Fruit fly (Drosophila melanogaster) whole organism, embryonic: ENCODE measurements around the gene jhamt.

ENCODE experiments used
- ATbp ChIP-seq: fragments of 200-800 bp; sonication (Bioruptor generic); optimal IDR thresholded peaks from 2 replicates; lab custom pipeline; 2017; ENCODE audit warnings: missing biosample characterization, mild to moderate bottlenecking, missing genetic modification characterization, missing genetic modification reagents
- CG11456 ChIP-seq: fragments of 200-800 bp; sonication (Bioruptor generic); IDR thresholded peaks from 3 replicates; pipeline ENCODE4 v1.3.6; 2022; ENCODE audit warnings: missing biosample characterization, missing genetic modification characterization
- CG12104 ChIP-seq: fragments of 200-800 bp; sonication (Bioruptor generic); optimal IDR thresholded peaks from 3 replicates; lab custom pipeline; 2016; ENCODE audit warnings: missing biosample characterization, missing genetic modification characterization
- CG13287 ChIP-seq: fragments of 200-800 bp; sonication (Bioruptor generic); IDR thresholded peaks from 2 replicates; pipeline ENCODE4 v1.3.6; 2022; ENCODE audit warnings: missing biosample characterization, missing genetic modification characterization; ENCODE audit not compliant: partially characterized antibody
- CG13296 ChIP-seq: fragments of 200-800 bp; sonication (Bioruptor generic); optimal IDR thresholded peaks from 3 replicates; lab custom pipeline; 2018; ENCODE audit warnings: missing biosample characterization, mild to moderate bottlenecking, missing genetic modification characterization
- CG13424 ChIP-seq: fragments of 200-800 bp; sonication (Bioruptor generic); optimal IDR thresholded peaks from 2 replicates; lab custom pipeline; 2019; ENCODE audit warnings: missing biosample characterization, mild to moderate bottlenecking, missing genetic modification characterization, moderate library complexity
- CG14710 ChIP-seq: fragments of 200-800 bp; sonication (Bioruptor generic); optimal IDR thresholded peaks from 3 replicates; lab custom pipeline; 2019; ENCODE audit warnings: missing biosample characterization, mild to moderate bottlenecking, missing genetic modification characterization, moderate library complexity
- CG15073 ChIP-seq: fragments of 200-800 bp; sonication (Bioruptor generic); optimal IDR thresholded peaks from 2 replicates; lab custom pipeline; 2016; ENCODE audit warnings: missing biosample characterization, missing genetic modification characterization
- CG17385 ChIP-seq: fragments of 200-800 bp; sonication (Bioruptor generic); optimal IDR thresholded peaks from 3 replicates; lab custom pipeline; 2018; ENCODE audit warnings: missing biosample characterization, mild to moderate bottlenecking, missing genetic modification characterization
- CG18262 ChIP-seq: fragments of 200-800 bp; optimal IDR thresholded peaks from 3 replicates; lab custom pipeline; 2019; ENCODE audit warnings: missing biosample characterization, mild to moderate bottlenecking, missing genetic modification characterization, moderate library complexity
- CG30020 ChIP-seq: fragments of 200-800 bp; optimal IDR thresholded peaks from 2 replicates; lab custom pipeline; 2019; ENCODE audit warnings: missing biosample characterization, mild to moderate bottlenecking, missing genetic modification characterization, moderate library complexity
- CG30403 ChIP-seq: fragments of 200-800 bp; sonication (Bioruptor generic); optimal IDR thresholded peaks from 3 replicates; lab custom pipeline; 2016; ENCODE audit warnings: missing biosample characterization, missing genetic modification characterization
- CG3065 ChIP-seq: fragments of 200-800 bp; sonication (Bioruptor generic); optimal IDR thresholded peaks from 2 replicates; lab custom pipeline; 2016; ENCODE audit warnings: missing biosample characterization, missing genetic modification characterization
- CG32532 ChIP-seq: fragments of 200-800 bp; sonication (Bioruptor generic); IDR thresholded peaks from 2 replicates; pipeline ENCODE4 v1.3.6; 2022; ENCODE audit warnings: missing biosample characterization, missing genetic modification characterization
- CG33557 ChIP-seq: fragments of 200-800 bp; sonication (Bioruptor generic); optimal IDR thresholded peaks from 2 replicates; lab custom pipeline; 2019; ENCODE audit warnings: missing biosample characterization, mild to moderate bottlenecking, missing genetic modification characterization, moderate library complexity
- CG34224 ChIP-seq: fragments of 200-800 bp; sonication (Bioruptor generic); IDR thresholded peaks from 3 replicates; pipeline ENCODE4 v1.3.6; 2022; ENCODE audit warnings: missing biosample characterization, missing genetic modification characterization; ENCODE audit not compliant: partially characterized antibody
- CG3726 ChIP-seq: fragments of 200-800 bp; sonication (Bioruptor generic); IDR thresholded peaks from 3 replicates; pipeline ENCODE4, ENCODE4 v1.3.6; 2022; ENCODE audit warnings: missing biosample characterization, missing genetic modification characterization
- CG3838 ChIP-seq: fragments of 200-800 bp; sonication (Bioruptor generic); optimal IDR thresholded peaks from 3 replicates; lab custom pipeline; 2016; ENCODE audit warnings: missing biosample characterization, missing genetic modification characterization
- CG4404 ChIP-seq: fragments of 200-800 bp; sonication (Bioruptor generic); IDR thresholded peaks from 2 replicates; pipeline ENCODE4 v1.3.6; 2022; ENCODE audit warnings: missing biosample characterization, missing genetic modification characterization
- CG4730 ChIP-seq: fragments of 200-800 bp; sonication (Bioruptor generic); IDR thresholded peaks from 2 replicates; pipeline ENCODE4 v1.3.6; 2022; ENCODE audit warnings: missing biosample characterization, missing genetic modification characterization
- CG8281 ChIP-seq: fragments of 200-800 bp; sonication (Bioruptor generic); optimal IDR thresholded peaks from 2 replicates; lab custom pipeline; 2018; ENCODE audit warnings: missing biosample characterization, mild to moderate bottlenecking, missing genetic modification characterization, moderate library complexity
- CG8924 ChIP-seq: fragments of 200-800 bp; optimal IDR thresholded peaks from 3 replicates; lab custom pipeline; 2019; ENCODE audit warnings: missing biosample characterization, mild to moderate bottlenecking, missing genetic modification characterization, moderate library complexity
- CTCF ChIP-seq: fragments of 200-800 bp; sonication (Bioruptor generic); optimal IDR thresholded peaks from 2 replicates; lab custom pipeline; 2017; ENCODE audit warnings: missing biosample characterization, mild to moderate bottlenecking, missing genetic modification characterization, moderate library complexity
- Dad ChIP-seq: fragments of 200-800 bp; sonication (Bioruptor generic); optimal IDR thresholded peaks from 3 replicates; lab custom pipeline; 2016; ENCODE audit warnings: missing biosample characterization, missing genetic modification characterization
- Deaf1 ChIP-seq: fragments of 200-800 bp; optimal IDR thresholded peaks from 3 replicates; lab custom pipeline; 2019; ENCODE audit warnings: missing biosample characterization, mild to moderate bottlenecking, missing genetic modification characterization, moderate library complexity
- Drgx ChIP-seq: fragments of 200-800 bp; sonication (Bioruptor generic); IDR thresholded peaks from 2 replicates; pipeline ENCODE4 v1.3.6; 2022; ENCODE audit warnings: missing biosample characterization, missing genetic modification characterization
- E2f1 ChIP-seq: fragments of 200-800 bp; sonication (Bioruptor generic); IDR thresholded peaks from 2 replicates; pipeline ENCODE4 v1.3.6; 2022; ENCODE audit warnings: missing biosample characterization, missing genetic modification characterization
- Fer1 ChIP-seq: fragments of 200-800 bp; sonication (Bioruptor generic); optimal IDR thresholded peaks from 2 replicates; lab custom pipeline; 2017; ENCODE audit warnings: missing biosample characterization, mild to moderate bottlenecking, missing genetic modification characterization
- Fer2 ChIP-seq: fragments of 200-800 bp; sonication (Bioruptor generic); optimal IDR thresholded peaks from 2 replicates; lab custom pipeline; 2018; ENCODE audit warnings: missing biosample characterization, mild to moderate bottlenecking, missing genetic modification characterization, moderate library complexity
- HLH4C ChIP-seq: fragments of 200-800 bp; sonication (Bioruptor generic); IDR thresholded peaks from 3 replicates; pipeline ENCODE4 v1.3.6; 2022; ENCODE audit warnings: missing biosample characterization, missing genetic modification characterization; ENCODE audit not compliant: partially characterized antibody
- Hr78 ChIP-seq, 2 experiments: fragments of 200-800 bp in 1 of 2; fragments of >200 bp in 1 of 2; sonication (Bioruptor generic) in 1 of 2; optimal IDR thresholded peaks; 2 replicates each; lab custom pipeline; 2017 to 2019; ENCODE audit warnings: missing biosample characterization in 2 of 2, missing genetic modification characterization in 2 of 2, mild to moderate bottlenecking in 1 of 2, moderate library complexity in 1 of 2
- Lim3 ChIP-seq: fragments of 200-800 bp; sonication (Bioruptor generic); IDR thresholded peaks from 2 replicates; pipeline ENCODE4 v1.3.6; 2022; ENCODE audit warnings: missing biosample characterization, missing genetic modification characterization
- NC2β ChIP-seq: fragments of 200-800 bp; sonication (Bioruptor generic); optimal IDR thresholded peaks from 2 replicates; lab custom pipeline; 2016; ENCODE audit warnings: missing biosample characterization, missing genetic modification characterization
- TFAM ChIP-seq: fragments of 200-800 bp; sonication (Bioruptor generic); optimal IDR thresholded peaks from 2 replicates; lab custom pipeline; 2017; ENCODE audit warnings: missing biosample characterization, missing genetic modification characterization, inconsistent platforms
- ac ChIP-seq: fragments of 200-800 bp; sonication (Bioruptor generic); optimal IDR thresholded peaks from 3 replicates; lab custom pipeline; 2017; ENCODE audit warnings: missing biosample characterization, mild to moderate bottlenecking, missing genetic modification characterization
- ara ChIP-seq: fragments of 200-800 bp; sonication (Bioruptor generic); IDR thresholded peaks from 2 replicates; pipeline ENCODE4 v1.3.6; 2022; ENCODE audit warnings: missing biosample characterization, missing genetic modification characterization
- bigmax ChIP-seq: fragments of 200-800 bp; sonication (Bioruptor generic); optimal IDR thresholded peaks from 2 replicates; lab custom pipeline; 2018; ENCODE audit warnings: missing biosample characterization, mild to moderate bottlenecking, missing genetic modification characterization
- cad ChIP-seq: fragments of >200 bp; optimal IDR thresholded peaks from 2 replicates; lab custom pipeline; 2017; ENCODE audit warnings: missing biosample characterization, missing genetic modification characterization
- chn ChIP-seq: fragments of 200-800 bp; sonication (Bioruptor generic); optimal IDR thresholded peaks from 2 replicates; lab custom pipeline; 2016; ENCODE audit warnings: missing biosample characterization, missing genetic modification characterization
- corto ChIP-seq: fragments of 200-800 bp; sonication (Bioruptor generic); optimal IDR thresholded peaks from 2 replicates; lab custom pipeline; 2016; ENCODE audit warnings: missing biosample characterization, mild to moderate bottlenecking, missing genetic modification characterization, moderate library complexity
- ewg ChIP-seq: fragments of 200-800 bp; sonication (Bioruptor generic); optimal IDR thresholded peaks from 3 replicates; lab custom pipeline; 2017; ENCODE audit warnings: mild to moderate bottlenecking, missing biosample characterization, missing genetic modification reagents, missing genetic modification characterization
- fu2 ChIP-seq: fragments of 200-800 bp; sonication (Bioruptor generic); optimal IDR thresholded peaks from 2 replicates; lab custom pipeline; 2016; ENCODE audit warnings: missing biosample characterization, missing genetic modification characterization
- grau ChIP-seq: fragments of 200-800 bp; optimal IDR thresholded peaks from 3 replicates; lab custom pipeline; 2019; ENCODE audit warnings: missing biosample characterization, mild to moderate bottlenecking, missing genetic modification characterization, moderate library complexity
- gsb ChIP-seq: fragments of 200-800 bp; sonication (Bioruptor generic); IDR thresholded peaks from 2 replicates; pipeline ENCODE4 v1.3.6; 2022; ENCODE audit warnings: missing biosample characterization, missing genetic modification characterization
- hkb ChIP-seq, 2 experiments: fragments of 200-800 bp in 1 of 2; fragments of >200 bp in 1 of 2; sonication (Bioruptor generic) in 1 of 2; IDR thresholded peaks in 1 of 2; optimal IDR thresholded peaks in 1 of 2; 2 replicates each; pipeline versions ENCODE4 v1.3.6 to Lab custom; 2017 to 2022; ENCODE audit warnings: missing biosample characterization in 1 of 2, missing genetic modification characterization in 1 of 2
- lov ChIP-seq, 2 experiments: fragments of 200-800 bp in 1 of 2; fragments of >200 bp in 1 of 2; sonication (Bioruptor generic) in 1 of 2; IDR thresholded peaks in 1 of 2; optimal IDR thresholded peaks in 1 of 2; 2 replicates in 1 of 2; 3 replicates in 1 of 2; pipeline versions ENCODE4 v1.3.6 to Lab custom; 2017 to 2022; ENCODE audit warnings: missing biosample characterization in 1 of 2, missing genetic modification characterization in 1 of 2
- pita ChIP-seq: fragments of 200-800 bp; sonication (Bioruptor generic); optimal IDR thresholded peaks from 2 replicates; lab custom pipeline; 2017; ENCODE audit warnings: missing biosample characterization, mild to moderate bottlenecking, missing genetic modification characterization
- sim ChIP-seq: fragments of 200-800 bp; sonication (Bioruptor generic); IDR thresholded peaks from 2 replicates; pipeline ENCODE4 v1.3.6; 2022; ENCODE audit warnings: missing biosample characterization, missing genetic modification characterization
- sisA ChIP-seq: fragments of 200-800 bp; sonication (Bioruptor generic); IDR thresholded peaks from 2 replicates; pipeline ENCODE4 v1.3.6; 2022; ENCODE audit warnings: missing biosample characterization, missing genetic modification characterization
- stwl ChIP-seq: fragments of 200-800 bp; sonication (Bioruptor generic); optimal IDR thresholded peaks from 3 replicates; lab custom pipeline; 2018; ENCODE audit warnings: missing biosample characterization, mild to moderate bottlenecking, missing genetic modification characterization, moderate library complexity

The jhamt gene

DNA sequence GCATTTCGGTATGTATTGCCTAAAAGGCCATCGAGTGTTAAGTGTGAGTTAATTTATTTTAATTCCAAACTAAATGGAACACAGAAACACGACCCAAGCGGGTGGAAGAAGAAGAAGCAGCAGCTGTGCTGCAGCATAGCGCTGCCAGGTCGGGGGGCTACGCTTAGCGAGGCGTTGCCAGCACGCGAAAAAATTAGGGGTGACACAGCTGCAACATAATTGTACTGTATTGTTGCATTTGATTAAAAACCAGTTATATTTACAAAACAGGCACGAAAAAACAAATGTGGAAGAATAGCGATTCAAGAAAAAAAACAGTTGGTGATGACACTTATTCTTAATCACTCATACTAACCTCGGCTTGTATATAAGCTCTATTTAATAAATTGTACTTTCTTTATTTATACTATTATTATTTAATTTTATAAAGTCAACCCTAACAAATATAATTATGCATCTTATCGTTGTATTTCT is 15.5 kb upstream of the jhamt start (continued):
- TF ChIP-seq pita (GFP tag; lab: Kevin White, UChicago) (no peak), CG30403 (GFP tag; lab: Kevin White, UChicago) (peak; percentile 76), CTCF (GFP tag; lab: Kevin White, UChicago) (peak; percentile 89), CG33557 (peak; percentile 33), hkb (optimal IDR thresholded peaks at IDR 0.05; lab: Kevin White, UChicago) (no peak), hkb (GFP tag; IDR thresholded peaks at IDR 0.05; lab: Robert Waterston, UW) (peak; percentile 72), CG34224 (GFP tag; lab: Robert Waterston, UW) (no peak), Fer2 (tag; lab: Kevin White, UChicago) (no peak), CG3726 (GFP tag; lab: Robert Waterston, UW) (peak; percentile 65; the same call in 2 of the 3 replicates), Hr78 (GFP tag; optimal IDR thresholded peaks at IDR 0.05; lab: Kevin White, UChicago) (no peak), grau (tag; lab: Kevin White, UChicago) (peak; percentile 77), HLH4C (GFP tag; lab: Robert Waterston, UW) (peak; percentile 50; the same call in 2 of the 3 replicates), corto (no peak), CG11456 (GFP tag; lab: Robert Waterston, UW) (peak; percentile 87), TFAM (GFP tag; lab: Kevin White, UChicago) (no peak), CG12104 (GFP tag; lab: Kevin White, UChicago) (no peak), NC2β (GFP tag; lab: Kevin White, UChicago) (no peak), CG17385 (GFP tag; lab: Kevin White, UChicago) (peak; percentile 98), CG8281 (tag; lab: Kevin White, UChicago) (peak; percentile 45), CG32532 (GFP tag; lab: Robert Waterston, UW) (peak; percentile 74), CG13287 (GFP tag; lab: Robert Waterston, UW) (peak; percentile 68), CG13296 (GFP tag; lab: Kevin White, UChicago) (peak; percentile 72), ATbp (no peak), sim (GFP tag; lab: Robert Waterston, UW) (no peak), Drgx (GFP tag; lab: Robert Waterston, UW) (peak; percentile 67; the same call in 1 of the 2 replicates), lov (optimal IDR thresholded peaks at IDR 0.05; lab: Kevin White, UChicago) (no peak), lov (GFP tag; IDR thresholded peaks at IDR 0.05; lab: Robert Waterston, UW) (peak; percentile 74; the same call in 1 of the 3 replicates), CG4404 (GFP tag; lab: Robert Waterston, UW) (peak; percentile 60), fu2 (GFP tag; lab: Kevin White, UChicago) (peak; percentile 47), CG18262 (tag; lab: Kevin White, UChicago) (peak; percentile 64), Lim3 (GFP tag; lab: Robert Waterston, UW) (peak; percentile 62; the same call in 1 of the 2 replicates), CG8924 (peak; percentile 71), sisA (GFP tag; lab: Robert Waterston, UW) (peak; percentile 81), E2f1 (GFP tag; lab: Robert Waterston, UW) (peak; percentile 70), CG3065 (GFP tag; lab: Kevin White, UChicago) (no peak), chn (GFP tag; lab: Kevin White, UChicago) (peak; percentile 75), gsb (GFP tag; lab: Robert Waterston, UW) (peak; percentile 49), ac (GFP tag; lab: Kevin White, UChicago) (peak; percentile 20), bigmax (GFP tag; lab: Kevin White, UChicago) (no peak), cad (GFP tag; lab: Kevin White, UChicago) (no peak), CG4730 (GFP tag; lab: Robert Waterston, UW) (peak; percentile 69), CG13424 (tag; lab: Kevin White, UChicago) (peak; percentile 81), CG3838 (GFP tag; lab: Kevin White, UChicago) (no peak), CG30020 (tag; lab: Kevin White, UChicago) (peak; percentile 42), ewg (GFP tag; lab: Kevin White, UChicago) (peak; percentile 49), Fer1 (peak; percentile 65), Deaf1 (no peak), CG14710 (tag; lab: Kevin White, UChicago) (peak; percentile 62), ara (GFP tag; lab: Robert Waterston, UW) (peak; percentile 51; the same call in 1 of the 2 replicates), CG15073 (no peak), Dad (peak; percentile 5), stwl (peak; percentile 57)
